Worm (Caenorhabditis elegans): ENCODE data around the gene M03C11.1.
"Not testable (repeated sequence)": the region's sequence is repeated elsewhere in the genome, so short reads cannot be mapped to it uniquely, and the experiment has no call there.

M03C11.1 gene

DNA sequence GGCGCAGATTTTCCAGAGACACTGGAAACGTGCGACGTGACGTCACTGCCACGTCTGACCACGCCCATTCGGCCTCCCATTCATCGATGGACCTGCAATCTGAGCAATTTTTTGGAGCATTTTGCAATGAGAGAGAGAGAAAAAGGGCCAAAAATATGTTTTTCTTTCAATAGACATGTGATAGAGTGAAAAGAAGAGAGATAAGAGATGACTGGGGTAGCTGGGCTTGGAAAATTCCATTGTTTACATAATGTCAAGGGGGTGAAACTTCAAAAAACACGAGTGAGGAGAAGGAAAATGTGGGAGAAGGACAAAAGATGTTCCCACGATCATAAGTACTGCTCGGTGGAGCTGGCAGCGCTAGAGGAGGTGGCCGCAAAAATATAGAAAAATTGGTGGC lies at the start of gene M03C11.1:
Gene M03C11.1 (minus strand): TSS at position 101 of the 400 bp plus-strand sequence.
- TF ChIP-seq Y22D7AL.16 (tag; optimal IDR thresholded peaks at IDR 0.05) (no peak), F13H6.1 (tag; optimal IDR thresholded peaks at IDR 0.05) (no peak), pag-3 (tag; optimal IDR thresholded peaks at IDR 0.05; ENCODE audit: borderline replicate concordance) (no peak), nhr-232 (tag; optimal IDR thresholded peaks at IDR 0.05) (no peak), ceh-48 (tag; optimal IDR thresholded peaks at IDR 0.05) (no peak), ceh-34 (tag; optimal IDR thresholded peaks at IDR 0.05) (no peak), tbx-7 (tag; optimal IDR thresholded peaks at IDR 0.05) (no peak), sdc-2 (tag; optimal IDR thresholded peaks at IDR 0.05) (no peak), unc-42 (tag; optimal IDR thresholded peaks at IDR 0.05) (no peak), pha-2 (tag; optimal IDR thresholded peaks at IDR 0.05) (no peak), unc-86 (tag; optimal IDR thresholded peaks at IDR 0.05) (no peak), odd-2 (tag; optimal IDR thresholded peaks at IDR 0.05) (no peak), ceh-45 (GFP tag; IDR thresholded peaks at IDR 0.05) (no peak), hlh-30 (tag; optimal IDR thresholded peaks at IDR 0.05; ENCODE audit: insufficient read depth) (no peak), lin-11 (tag; optimal IDR thresholded peaks at IDR 0.05) (no peak), C38D4.7 (GFP tag; optimal IDR thresholded peaks at IDR 0.05) (no peak), ceh-19 (GFP tag; optimal IDR thresholded peaks at IDR 0.05) (no peak), pros-1 (tag; optimal IDR thresholded peaks at IDR 0.05) (no peak), pat-9 (tag; optimal IDR thresholded peaks at IDR 0.05) (no peak), fax-1 (tag; optimal IDR thresholded peaks at IDR 0.05) (no peak)

- no peak for TF ChIP-seq gmeb-2 (tag; optimal IDR thresholded peaks at IDR 0.05)
- no peak for TF ChIP-seq C38D4.7 (GFP tag; optimal IDR thresholded peaks at IDR 0.05)
- no peak for TF ChIP-seq dve-1 (tag; optimal IDR thresholded peaks at IDR 0.05)
- no peak for TF ChIP-seq pat-9 (tag; optimal IDR thresholded peaks at IDR 0.05)
- TF ChIP-seq pax-1 (tag; optimal IDR thresholded peaks at IDR 0.05), result no peak
- TF ChIP-seq zip-5 (tag; optimal IDR thresholded peaks at IDR 0.05), result no peak
- no peak for TF ChIP-seq mec-3 (tag; optimal IDR thresholded peaks at IDR 0.05; ENCODE audit: borderline replicate concordance)
- TF ChIP-seq sox-2 (GFP tag; IDR thresholded peaks at IDR 0.05), result no peak
Observed at ce11 chrIII:10442355-10443140, 46.7 kb upstream of the M03C11.1 start, which contains the start of the genes H04D03.2 and ecps-2. Gene H04D03.2, minus strand, starts transcription at chrIII:10442405. Gene ecps-2, plus strand, starts transcription at chrIII:10443090.

DNA sequence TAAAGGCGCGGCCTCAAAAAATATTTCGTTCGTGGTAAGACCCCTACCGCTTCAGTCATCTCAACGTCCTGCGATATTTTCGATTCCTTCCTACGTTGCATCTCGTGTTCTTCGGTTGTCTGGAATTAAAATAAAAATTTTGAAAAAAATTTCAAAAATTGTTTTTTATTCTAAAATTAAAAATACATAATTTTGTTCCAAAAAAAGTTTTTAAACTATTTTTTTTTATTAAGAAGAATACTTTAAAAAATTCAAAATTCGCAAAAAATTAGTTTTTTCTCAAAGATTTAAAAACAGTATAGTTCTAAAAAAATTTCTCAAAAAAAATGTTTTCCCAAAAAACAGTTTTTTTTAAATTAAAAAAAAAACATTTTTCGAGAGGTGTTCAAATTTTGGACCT lies 42.9 kb upstream of the M03C11.1 start, which contains the start of gene H04D03.6:
Gene H04D03.6 (minus strand): TSS at position 101 of the 400 bp plus-strand sequence.
- TF ChIP-seq madf-2, ceh-22, K02D7.2 (tag; optimal IDR thresholded peaks at IDR 0.05): not testable (repeated sequence)

DNA sequence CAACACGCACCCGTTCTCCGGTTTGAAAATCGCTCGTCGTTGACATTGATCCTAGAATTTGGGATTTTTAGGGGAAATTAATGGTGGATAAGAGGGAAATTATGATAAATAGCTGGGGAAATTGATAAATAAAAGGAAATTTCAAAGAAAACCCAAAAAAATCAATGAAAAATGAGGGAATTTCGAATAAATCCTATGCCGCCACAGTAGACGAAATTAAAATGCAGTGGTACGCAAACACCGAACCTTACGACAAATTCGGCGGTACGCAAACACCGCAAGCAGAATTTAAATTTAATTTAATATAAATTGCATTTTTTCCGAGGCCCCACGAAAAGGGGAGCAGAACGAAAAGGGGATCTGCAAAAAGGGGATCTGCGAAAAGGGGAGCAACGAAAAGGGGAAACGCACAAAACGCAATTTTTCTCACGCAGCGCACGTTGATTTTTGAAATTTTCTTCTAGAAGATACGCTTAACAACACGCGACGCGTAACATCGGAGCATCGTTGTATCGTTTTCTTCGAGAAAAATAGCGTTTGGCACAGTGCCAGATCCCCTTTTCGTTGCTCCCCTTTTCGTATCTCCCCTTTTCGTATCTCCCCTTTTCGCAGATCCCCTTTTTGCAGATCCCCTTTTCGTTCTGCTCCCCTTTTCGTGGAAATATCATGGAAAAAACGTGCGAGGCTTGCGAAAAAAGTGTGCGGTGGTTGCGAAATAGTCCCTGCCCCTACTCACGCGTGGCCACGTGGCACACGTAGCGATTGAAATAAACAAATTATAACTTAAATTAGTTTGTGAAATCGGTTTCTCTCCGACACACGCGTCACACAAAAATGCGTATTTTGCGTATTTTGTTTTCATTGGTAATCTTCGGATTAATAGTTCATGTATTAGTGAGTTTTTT lies 40.3 kb upstream of the M03C11.1 start, which contains the start of the genes smrd-1 and enu-3.1:
Gene smrd-1 (minus strand): TSS at position 51 of the 905 bp plus-strand sequence.
Gene enu-3.1 (plus strand): TSS at position 339 of the 905 bp plus-strand sequence.
- TF ChIP-seq F13H6.1 (tag; optimal IDR thresholded peaks at IDR 0.05), result peak; percentile 49
- TF ChIP-seq lim-6 (tag; optimal IDR thresholded peaks at IDR 0.05), result peak; percentile 83
- peak; percentile 48 for TF ChIP-seq pqm-1 (tag; optimal IDR thresholded peaks at IDR 0.05)
- peak; percentile 4 for TF ChIP-seq nfya-1 (tag; optimal IDR thresholded peaks at IDR 0.05)
- peak; percentile 40 for TF ChIP-seq C08G9.2 (tag; optimal IDR thresholded peaks at IDR 0.05)
- peak; percentile 14 for TF ChIP-seq elt-2 (tag; optimal IDR thresholded peaks at IDR 0.05)
- peak; percentile 36 for TF ChIP-seq ref-2 (tag; optimal IDR thresholded peaks at IDR 0.05)
- TF ChIP-seq ceh-18 (tag; optimal IDR thresholded peaks at IDR 0.05), result peak; percentile 40
- TF ChIP-seq unc-86 (tag; optimal IDR thresholded peaks at IDR 0.05), result peak; percentile 23
- TF ChIP-seq ceh-14 (tag; optimal IDR thresholded peaks at IDR 0.05), result peak; percentile 97
- peak; percentile 87 for TF ChIP-seq ceh-31 (tag; optimal IDR thresholded peaks at IDR 0.05)
- 0 out of 2 replicates have a peak, but pooled peaks have one; percentile 15 for TF ChIP-seq unc-3 (GFP tag; conservative IDR thresholded peaks at IDR 0.05)
- not testable (repeated sequence) for TF ChIP-seq unc-3 (tag; optimal IDR thresholded peaks at IDR 0.05)
- TF ChIP-seq fax-1 (tag; optimal IDR thresholded peaks at IDR 0.05), result peak; percentile 31
- TF ChIP-seq ceh-34 (tag; optimal IDR thresholded peaks at IDR 0.05), result peak; percentile 50
- TF ChIP-seq tbx-2 (tag; optimal IDR thresholded peaks at IDR 0.05), result peak; percentile 58
- peak; percentile 99 for TF ChIP-seq unc-42 (tag; optimal IDR thresholded peaks at IDR 0.05)

Data from whole organism, late embryonic.